Worm (Caenorhabditis elegans): ENCODE results near the gene F59B10.4.

Gene F59B10.4

DNA sequence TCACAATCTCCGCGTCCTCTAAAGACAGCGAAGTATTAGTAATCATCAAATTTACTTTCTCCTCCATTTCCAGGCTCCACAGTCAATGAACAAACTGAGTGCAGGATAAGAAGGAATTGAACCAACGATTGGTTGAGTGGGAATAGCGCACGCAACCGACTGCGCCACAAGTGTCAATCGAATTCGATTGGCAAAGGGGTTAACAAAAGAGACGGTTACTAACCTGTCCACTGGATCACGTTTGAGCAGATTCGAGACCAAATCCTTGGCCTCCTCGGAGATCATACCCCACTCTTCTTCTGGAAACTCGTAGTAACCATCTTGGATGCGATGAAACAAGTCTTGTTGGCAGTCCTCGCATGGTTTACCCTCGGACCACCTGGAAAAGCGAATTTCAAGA is 26.3 kb upstream of the F59B10.4 start (continued):
- peak; percentile 10; the same call in 1 of the 2 replicates for TF ChIP-seq Y56A3A.18 (GFP tag; IDR thresholded peaks at IDR 0.05)
- TF ChIP-seq cebp-2 (GFP tag; IDR thresholded peaks at IDR 0.05) = 0 out of 2 replicates have a peak, but pooled peaks have one; percentile 3
- no peak for TF ChIP-seq F23B12.7 (tag; optimal IDR thresholded peaks at IDR 0.05; ENCODE audit: insufficient read depth)
- no peak; the same call in 1 of the 2 replicates for TF ChIP-seq B0336.3 (GFP tag; IDR thresholded peaks at IDR 0.05)
- TF ChIP-seq F10E7.11 (tag; optimal IDR thresholded peaks at IDR 0.05) = no peak
- TF ChIP-seq F52B5.7 (tag; optimal IDR thresholded peaks at IDR 0.05) = no peak
- peak; percentile 34 for TF ChIP-seq lin-54 (GFP tag; optimal IDR thresholded peaks at IDR 0.05)
- TF ChIP-seq sptf-2 (GFP tag; optimal IDR thresholded peaks at IDR 0.05) = peak; percentile 48
- no peak for TF ChIP-seq snpc-3.4 (tag; optimal IDR thresholded peaks at IDR 0.05)
- TF ChIP-seq pbrm-1 (GFP tag; IDR thresholded peaks at IDR 0.05) = no peak

DNA sequence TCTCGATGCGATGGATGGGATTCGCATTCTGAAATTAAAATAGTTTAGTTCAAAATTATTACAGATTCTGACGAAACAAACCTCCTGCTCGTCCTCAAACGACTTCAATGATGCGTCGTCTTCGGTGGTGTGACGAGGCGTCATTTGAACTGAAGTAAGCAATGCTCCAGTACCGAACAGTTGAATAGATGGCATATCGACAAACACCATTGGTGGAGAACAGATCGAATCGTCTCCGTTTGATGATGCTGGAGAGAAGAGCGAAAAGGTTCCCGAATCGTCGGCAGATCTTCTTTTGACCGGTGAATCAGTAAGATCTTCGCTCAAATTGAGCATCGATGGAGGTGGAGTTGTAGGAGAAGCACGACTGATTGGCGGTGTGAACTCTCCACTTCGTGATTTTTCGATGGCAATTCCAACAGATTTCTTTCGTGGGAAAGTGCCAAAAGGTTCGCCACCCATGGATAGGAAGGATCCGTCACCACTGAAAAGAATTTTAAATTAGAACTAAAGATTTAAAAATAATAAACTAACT is 25.5 kb upstream of the F59B10.4 start:
- TF ChIP-seq zim-3 (tag; optimal IDR thresholded peaks at IDR 0.05) = no peak
- TF ChIP-seq ets-4 (GFP tag; optimal IDR thresholded peaks at IDR 0.05) = peak; percentile 19
- no peak for TF ChIP-seq T07F8.4 (tag; optimal IDR thresholded peaks at IDR 0.05)
- TF ChIP-seq rec-8 (tag; optimal IDR thresholded peaks at IDR 0.05) = no peak
- peak; percentile 1 for TF ChIP-seq akir-1 (GFP tag; optimal IDR thresholded peaks at IDR 0.05)
- TF ChIP-seq K11D2.4 (GFP tag; IDR thresholded peaks at IDR 0.05) = peak; percentile 13; the same call in 1 of the 2 replicates
- TF ChIP-seq pbrm-1 (GFP tag; IDR thresholded peaks at IDR 0.05) = no peak
- TF ChIP-seq tbp1 (GFP tag; optimal IDR thresholded peaks at IDR 0.05) = no peak
- TF ChIP-seq B0336.3 (GFP tag; IDR thresholded peaks at IDR 0.05) = peak; percentile 9; the same call in 1 of the 2 replicates
- no peak for TF ChIP-seq ztf-22 (GFP tag; optimal IDR thresholded peaks at IDR 0.05)
- TF ChIP-seq F22D6.2 (tag; optimal IDR thresholded peaks at IDR 0.05) = no peak
- 0 out of 2 replicates have a peak, but pooled peaks have one; percentile 34 for TF ChIP-seq madf-3 (GFP tag; IDR thresholded peaks at IDR 0.05)
- TF ChIP-seq nfyb-1 (GFP tag; IDR thresholded peaks at IDR 0.05) = peak; percentile 59; the same call in 1 of the 2 replicates
- no peak for TF ChIP-seq nhr-27 (tag; optimal IDR thresholded peaks at IDR 0.05)
- 0 out of 2 replicates have a peak, but pooled peaks have one; percentile 9 for TF ChIP-seq cebp-1 (GFP tag; IDR thresholded peaks at IDR 0.05)
- TF ChIP-seq cebp-1 (tag; optimal IDR thresholded peaks at IDR 0.05) = peak; percentile 35
- TF ChIP-seq lin-35 (GFP tag; optimal IDR thresholded peaks at IDR 0.05) = peak in 1 of 3 experiments; percentile 23
- no peak for TF ChIP-seq ekl-4 (GFP tag; IDR thresholded peaks at IDR 0.05)
- peak; percentile 19; the same call in 1 of the 2 replicates for TF ChIP-seq zfh-2 (GFP tag; conservative IDR thresholded peaks at IDR 0.05)
- 0 out of 2 replicates have a peak, but pooled peaks have one; percentile 26 for TF ChIP-seq bed-1 (GFP tag; IDR thresholded peaks at IDR 0.05)
- peak; percentile 44 for TF ChIP-seq Y53G8AR.9 (GFP tag; conservative IDR thresholded peaks at IDR 0.05)

DNA sequence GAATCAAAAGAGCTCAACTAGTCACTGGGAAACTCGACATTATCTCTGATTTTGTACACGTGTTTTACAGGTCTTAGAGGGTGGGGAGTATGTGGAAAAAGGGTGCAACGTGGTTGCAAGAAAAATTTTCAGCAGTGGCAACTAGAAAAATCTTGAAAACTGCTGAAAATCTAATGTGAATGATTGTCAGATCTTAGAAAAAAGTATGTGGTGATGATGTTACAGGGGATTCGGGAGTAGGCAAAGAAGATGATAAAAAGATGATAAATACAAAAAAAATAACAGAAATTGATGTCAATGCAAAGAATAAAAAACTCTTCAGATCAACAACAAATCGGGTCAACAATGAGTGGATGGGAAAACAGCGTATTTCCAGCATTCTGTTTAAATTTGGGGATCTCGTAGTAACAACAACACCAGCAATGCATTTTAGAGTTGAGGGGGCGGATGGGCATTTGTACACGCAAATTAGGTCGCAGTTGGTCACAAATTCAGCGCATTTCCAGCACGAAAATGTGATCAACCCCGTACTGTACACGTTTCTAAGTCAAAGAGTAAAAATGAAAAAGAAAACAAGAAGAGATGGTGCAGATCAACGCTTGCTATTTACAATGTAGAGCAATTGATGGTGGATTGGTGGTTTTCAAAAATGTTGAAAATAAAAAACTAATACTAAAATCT is 24.7 kb upstream of the F59B10.4 start:
- TF ChIP-seq lsy-27 (tag; optimal IDR thresholded peaks at IDR 0.05; ENCODE audit: borderline replicate concordance, insufficient read depth) = no peak
- TF ChIP-seq ets-4 (GFP tag; optimal IDR thresholded peaks at IDR 0.05) = peak; percentile 53
- TF ChIP-seq Y95B8A.8 (GFP tag; IDR thresholded peaks at IDR 0.05) = peak; percentile 70
- peak in 1 of 3 experiments; percentile 23 for TF ChIP-seq lin-35 (GFP tag; optimal IDR thresholded peaks at IDR 0.05)
- no peak for TF ChIP-seq tlf-1 (GFP tag; optimal IDR thresholded peaks at IDR 0.05)
- TF ChIP-seq ceh-40 (GFP tag; IDR thresholded peaks at IDR 0.05) = no peak
- no peak for TF ChIP-seq akir-1 (GFP tag; optimal IDR thresholded peaks at IDR 0.05)
- peak; percentile 82; the same call in 1 of the 2 replicates for TF ChIP-seq madf-3 (GFP tag; IDR thresholded peaks at IDR 0.05)
- TF ChIP-seq nhr-179 (tag; optimal IDR thresholded peaks at IDR 0.05) = no peak
- no peak for TF ChIP-seq B0035.1 (tag; optimal IDR thresholded peaks at IDR 0.05)
- TF ChIP-seq sea-2 (GFP tag; IDR thresholded peaks at IDR 0.05) = peak; percentile 54; the same call in 1 of the 2 replicates
- peak; percentile 44 for TF ChIP-seq ama-1 (optimal IDR thresholded peaks at IDR 0.05)
- no peak for TF ChIP-seq ama-1 (GFP tag; optimal IDR thresholded peaks at IDR 0.05)
- peak; percentile 20 for TF ChIP-seq chd-7 (tag; optimal IDR thresholded peaks at IDR 0.05)
- TF ChIP-seq tbp1 (GFP tag; optimal IDR thresholded peaks at IDR 0.05) = peak; percentile 33
- no peak for TF ChIP-seq mel-28 (tag; optimal IDR thresholded peaks at IDR 0.05; ENCODE audit: borderline replicate concordance)
- 0 out of 2 replicates have a peak, but pooled peaks have one; percentile 11 for TF ChIP-seq Y56A3A.18 (GFP tag; IDR thresholded peaks at IDR 0.05)
- no peak for TF ChIP-seq ccch-3 (GFP tag; optimal IDR thresholded peaks at IDR 0.05)
- no peak for TF ChIP-seq F22D6.2 (tag; optimal IDR thresholded peaks at IDR 0.05)
- TF ChIP-seq ceh-27 (GFP tag; optimal IDR thresholded peaks at IDR 0.05) = no peak
- peak; percentile 27; the same call in 1 of the 2 replicates for TF ChIP-seq madf-6 (GFP tag; IDR thresholded peaks at IDR 0.05)
